Fruit fly (Drosophila melanogaster) whole organism, pupa: ENCODE results near the gene CG13251.

Experiments
- CG13204 ChIP-seq: fragments of 200-800 bp; sonication (Bioruptor generic); optimal IDR thresholded peaks from 2 replicates; lab custom pipeline; 2018; ENCODE audit warnings: missing biosample characterization, mild to moderate bottlenecking, missing genetic modification characterization, moderate library complexity
- CG15710 ChIP-seq: fragments of 200-800 bp; sonication (Bioruptor generic); optimal IDR thresholded peaks from 2 replicates; lab custom pipeline; 2018; ENCODE audit warnings: missing biosample characterization, mild to moderate bottlenecking, missing genetic modification characterization, moderate library complexity
- CG17806 ChIP-seq: fragments of 200-800 bp; sonication (Bioruptor generic); optimal IDR thresholded peaks from 2 replicates; lab custom pipeline; 2018; ENCODE audit warnings: missing biosample characterization, mild to moderate bottlenecking, missing genetic modification characterization, moderate library complexity
- CG34367 ChIP-seq: fragments of 200-800 bp; sonication (Bioruptor generic); optimal IDR thresholded peaks from 2 replicates; lab custom pipeline; 2018; ENCODE audit warnings: missing biosample characterization, mild to moderate bottlenecking, missing genetic modification characterization
- CG4496 ChIP-seq: fragments of 200-800 bp; sonication (Bioruptor generic); IDR thresholded peaks from 3 replicates; pipeline ENCODE4 v1.3.6; 2022; ENCODE audit warnings: missing biosample characterization, missing genetic modification characterization
- CG9948 ChIP-seq: fragments of 200-800 bp; sonication (Bioruptor generic); optimal IDR thresholded peaks from 2 replicates; lab custom pipeline; 2018; ENCODE audit warnings: missing biosample characterization, mild to moderate bottlenecking, missing genetic modification characterization, moderate library complexity
- EcR ChIP-seq: fragments of 200-800 bp; sonication (Bioruptor generic); optimal IDR thresholded peaks from 3 replicates; lab custom pipeline; 2019; ENCODE audit warnings: missing biosample characterization, missing genetic modification characterization, mild to moderate bottlenecking, moderate library complexity, missing genetic modification reagents
- Ets98B ChIP-seq: fragments of 200-800 bp; sonication (Bioruptor generic); IDR thresholded peaks from 2 replicates; pipeline ENCODE4 v1.3.6; 2022; ENCODE audit warnings: missing biosample characterization, missing genetic modification characterization
- Pif1A ChIP-seq: fragments of 200-800 bp; sonication (Bioruptor generic); optimal IDR thresholded peaks from 3 replicates; lab custom pipeline; 2016; ENCODE audit warnings: missing biosample characterization, missing genetic modification characterization
- Snoo ChIP-seq: fragments of 200-800 bp; sonication (Bioruptor generic); optimal IDR thresholded peaks from 3 replicates; lab custom pipeline; 2017; ENCODE audit warnings: missing biosample characterization, mild to moderate bottlenecking, missing genetic modification characterization, inconsistent platforms
- fd96Ca ChIP-seq: fragments of 200-800 bp; sonication (Bioruptor generic); IDR thresholded peaks from 3 replicates; pipeline ENCODE4 v1.3.6; 2022; ENCODE audit warnings: missing biosample characterization, missing genetic modification characterization
- gl ChIP-seq: fragments of 200-800 bp; sonication (Bioruptor generic); optimal IDR thresholded peaks from 2 replicates; lab custom pipeline; 2018; ENCODE audit warnings: missing biosample characterization, mild to moderate bottlenecking, missing genetic modification characterization
- rn ChIP-seq: fragments of 200-800 bp; sonication (Bioruptor generic); IDR thresholded peaks from 2 replicates; pipeline ENCODE4 v1.3.6; 2022; ENCODE audit warnings: missing biosample characterization, missing genetic modification characterization

DNA sequence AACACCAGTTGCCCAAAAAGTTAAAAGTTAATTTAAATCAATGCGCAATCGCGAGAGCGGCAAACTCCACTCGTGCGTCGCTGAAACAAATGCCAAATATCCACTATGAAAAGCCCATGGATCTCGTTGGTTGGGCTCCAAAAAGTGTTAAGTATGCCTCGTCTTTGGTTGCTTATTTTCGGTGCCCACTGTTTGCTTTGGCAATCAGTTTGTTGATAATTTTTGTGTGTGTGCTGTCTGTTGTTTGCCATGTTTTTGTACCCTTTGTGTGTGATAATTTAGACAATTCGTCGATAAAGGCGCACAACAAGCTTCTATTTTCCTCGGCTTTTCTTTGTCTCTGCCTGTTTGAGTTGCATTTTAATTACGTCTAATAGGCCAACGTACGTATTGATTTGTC lies 27.0 kb downstream of the CG13251 start:
- TF ChIP-seq CG13204 (GFP tag; lab: Kevin White, UChicago) (no peak), CG17806 (tag; lab: Kevin White, UChicago) (no peak), Ets98B (GFP tag; lab: Robert Waterston, UW) (no peak), rn (GFP tag; lab: Robert Waterston, UW) (no peak), CG9948 (tag; lab: Kevin White, UChicago) (no peak), fd96Ca (GFP tag; lab: Robert Waterston, UW) (no peak), Snoo (tag; lab: Kevin White, UChicago) (no peak), Pif1A (GFP tag; lab: Kevin White, UChicago) (no peak), CG15710 (no peak), CG34367 (tag; lab: Kevin White, UChicago) (no peak), EcR (GFP tag; lab: Kevin White, UChicago) (no peak), gl (tag; lab: Kevin White, UChicago) (no peak), CG4496 (GFP tag; lab: Robert Waterston, UW) (no peak)
